Worm (Caenorhabditis elegans): ENCODE results near the gene fbxa-94.

fbxa-94 gene

ce11 chrV:15569702-15570430, 2.8 kb upstream of the fbxa-94 start, which contains the start of gene lsm-5 (continued):
- no peak for TF ChIP-seq ceh-40 (GFP tag; IDR thresholded peaks at IDR 0.05)
- no peak for TF ChIP-seq rec-8 (tag; optimal IDR thresholded peaks at IDR 0.05)
- no peak for TF ChIP-seq T07F8.4 (tag; optimal IDR thresholded peaks at IDR 0.05)
- TF ChIP-seq cebp-1 (GFP tag; IDR thresholded peaks at IDR 0.05), result no peak
- TF ChIP-seq cebp-1 (tag; optimal IDR thresholded peaks at IDR 0.05), result peak; percentile 45

ce11 chrV:15571006-15571526, 1.6 kb upstream of the fbxa-94 start, which contains the start of gene fbxa-95:
TSS of gene fbxa-95 (plus strand) at chrV:15571476.
- no peak for TF ChIP-seq aptf-2 (GFP tag; conservative IDR thresholded peaks at IDR 0.05)
- peak; percentile 62 for TF ChIP-seq lsl-1 (GFP tag; optimal IDR thresholded peaks at IDR 0.05)
- peak; percentile 64 for TF ChIP-seq athp-1 (tag; optimal IDR thresholded peaks at IDR 0.05)
- peak; percentile 31 for TF ChIP-seq him-1 (tag; optimal IDR thresholded peaks at IDR 0.05)
- no peak for TF ChIP-seq hmg-1.2 (GFP tag; IDR thresholded peaks at IDR 0.05)

- TF ChIP-seq F52B5.7 (tag; optimal IDR thresholded peaks at IDR 0.05), result no peak
- no peak for TF ChIP-seq ceh-91 (GFP tag; IDR thresholded peaks at IDR 0.05)
- no peak for TF ChIP-seq ztf-18 (tag; optimal IDR thresholded peaks at IDR 0.05)
- no peak for TF ChIP-seq snpc-1.1 (tag; optimal IDR thresholded peaks at IDR 0.05; ENCODE audit: insufficient read depth)
- no peak for TF ChIP-seq aptf-2 (GFP tag; conservative IDR thresholded peaks at IDR 0.05)
- TF ChIP-seq K12H6.12 (tag; optimal IDR thresholded peaks at IDR 0.05), result no peak
- TF ChIP-seq T26A5.8 (tag; optimal IDR thresholded peaks at IDR 0.05), result no peak
- TF ChIP-seq attf-6 (GFP tag; IDR thresholded peaks at IDR 0.05), result no peak
- TF ChIP-seq sdz-38 (tag; optimal IDR thresholded peaks at IDR 0.05), result no peak
Observed at ce11 chrV:15575305-15575704, 2.6 kb downstream of the fbxa-94 start, which contains the start of gene mdt-28. TSS of gene mdt-28 (minus strand) at chrV:15575405.

- no peak for TF ChIP-seq atf-7 (tag; optimal IDR thresholded peaks at IDR 0.05)
- TF ChIP-seq Y53G8AR.9 (GFP tag; conservative IDR thresholded peaks at IDR 0.05), result no peak
- TF ChIP-seq attf-5 (GFP tag; optimal IDR thresholded peaks at IDR 0.05), result no peak
- TF ChIP-seq nhr-120 (GFP tag; IDR thresholded peaks at IDR 0.05), result no peak
- no peak for TF ChIP-seq let-526 (GFP tag; IDR thresholded peaks at IDR 0.05)
- TF ChIP-seq T26A5.8 (tag; optimal IDR thresholded peaks at IDR 0.05), result no peak
- TF ChIP-seq bed-1 (GFP tag; IDR thresholded peaks at IDR 0.05), result no peak
- TF ChIP-seq tlf-1 (GFP tag; optimal IDR thresholded peaks at IDR 0.05), result no peak
- no peak for TF ChIP-seq chd-7 (tag; optimal IDR thresholded peaks at IDR 0.05)
- no peak for TF ChIP-seq Y56A3A.18 (GFP tag; IDR thresholded peaks at IDR 0.05)
- no peak for TF ChIP-seq rec-8 (tag; optimal IDR thresholded peaks at IDR 0.05)
- no peak for TF ChIP-seq ceh-58 (GFP tag; IDR thresholded peaks at IDR 0.05)
Observed at ce11 chrV:15577395-15577896, 4.7 kb downstream of the fbxa-94 start, which contains the start of gene atx-3. TSS of gene atx-3 (minus strand) at chrV:15577445.

ce11 chrV:15578386-15578785, 5.7 kb downstream of the fbxa-94 start, which contains the start of gene F28F8.9:
TSS of gene F28F8.9 (minus strand) at chrV:15578673.
- TF ChIP-seq ztf-25 (GFP tag; IDR thresholded peaks at IDR 0.05), result no peak
- TF ChIP-seq K12H6.12 (tag; optimal IDR thresholded peaks at IDR 0.05), result no peak
- no peak for TF ChIP-seq madf-8 (GFP tag; conservative IDR thresholded peaks at IDR 0.05)
- TF ChIP-seq T26A5.8 (tag; optimal IDR thresholded peaks at IDR 0.05), result no peak
- TF ChIP-seq pbrm-1 (GFP tag; IDR thresholded peaks at IDR 0.05), result no peak
- no peak for TF ChIP-seq F55B11.4 (tag; optimal IDR thresholded peaks at IDR 0.05; ENCODE audit: borderline replicate concordance, insufficient read depth)
- no peak for TF ChIP-seq Y53F4B.3 (GFP tag; IDR thresholded peaks at IDR 0.05)
- TF ChIP-seq hsf-1 (GFP tag; IDR thresholded peaks at IDR 0.05), result no peak
- no peak for TF ChIP-seq attf-6 (GFP tag; IDR thresholded peaks at IDR 0.05)
- no peak for TF ChIP-seq die-1 (tag; optimal IDR thresholded peaks at IDR 0.05)
- TF ChIP-seq Y53G8AR.9 (GFP tag; conservative IDR thresholded peaks at IDR 0.05), result no peak
- no peak for TF ChIP-seq ceh-40 (GFP tag; IDR thresholded peaks at IDR 0.05)
- TF ChIP-seq nhr-27 (tag; optimal IDR thresholded peaks at IDR 0.05), result no peak
- TF ChIP-seq attf-5 (GFP tag; optimal IDR thresholded peaks at IDR 0.05), result peak; percentile 11
- TF ChIP-seq egl-18 (GFP tag; IDR thresholded peaks at IDR 0.05), result no peak
- no peak for TF ChIP-seq mxl-1 (tag; optimal IDR thresholded peaks at IDR 0.05)
- no peak for TF ChIP-seq him-1 (tag; optimal IDR thresholded peaks at IDR 0.05)
- TF ChIP-seq F39B2.1 (GFP tag; IDR thresholded peaks at IDR 0.05), result no peak
- no peak for TF ChIP-seq madf-3 (GFP tag; IDR thresholded peaks at IDR 0.05)
- no peak for TF ChIP-seq chd-7 (tag; optimal IDR thresholded peaks at IDR 0.05)
